Worm (Caenorhabditis elegans): ENCODE data around the gene adr-2.

ce11 chrIII:7239416-7239815, 6.7 kb upstream of the adr-2 start:
- TF ChIP-seq cog-1 (tag; optimal IDR thresholded peaks at IDR 0.05) (no peak), med-1 (GFP tag; optimal IDR thresholded peaks at IDR 0.05; ENCODE audit: insufficient read depth) (no peak), ref-1 (GFP tag; conservative IDR thresholded peaks at IDR 0.05) (no peak), ztf-29 (GFP tag; IDR thresholded peaks at IDR 0.05) (no peak), T22C8.4 (GFP tag; IDR thresholded peaks at IDR 0.05) (no peak), klf-2 (GFP tag; conservative IDR thresholded peaks at IDR 0.05) (no peak), ztf-23 (GFP tag; IDR thresholded peaks at IDR 0.05) (no peak), flt-1 (GFP tag; IDR thresholded peaks at IDR 0.05) (no peak)

Data from whole organism, midembryonic.